Worm (Caenorhabditis elegans) whole organism, L4 larva: Measurements from ENCODE around the gene lhpp-1.

Experiments used
- D1046.2 ChIP-seq: fragments of 200-800 bp; sonication (Bioruptor generic); IDR thresholded peaks from 2 replicates; pipeline ENCODE4 v1.3.6; 2022; ENCODE audit warnings: missing genetic modification characterization, missing compliant biosample characterization
- R02D3.7 ChIP-seq: fragments of 150-350 bp; sonication (generic microtip); optimal IDR thresholded peaks from 3 replicates; lab custom pipeline; 2014; ENCODE audit warnings: missing biosample characterization, missing genetic modification characterization
- Y105C5A.15 ChIP-seq: fragments of 200-800 bp; sonication (Bioruptor generic); IDR thresholded peaks from 2 replicates; pipeline ENCODE4 v1.3.6; 2022; ENCODE audit warnings: missing genetic modification characterization, missing compliant biosample characterization
- Y48G9A.11 ChIP-seq: fragments of 200-800 bp; sonication (Bioruptor generic); IDR thresholded peaks from 2 replicates; pipeline ENCODE4 v1.3.6; 2022; ENCODE audit warnings: missing genetic modification reagents, missing genetic modification characterization, missing compliant biosample characterization
- Y5F2A.4 ChIP-seq: fragments of 200-800 bp; sonication (Bioruptor generic); optimal IDR thresholded peaks from 2 replicates; lab custom pipeline; 2018; ENCODE audit warnings: mild to moderate bottlenecking, missing genetic modification characterization, missing compliant biosample characterization
- Y75B8A.6 ChIP-seq: fragments of 200-800 bp; sonication (Bioruptor generic); IDR thresholded peaks from 2 replicates; pipeline ENCODE4 v1.3.6; 2022; ENCODE audit warnings: missing genetic modification reagents, missing genetic modification characterization, missing compliant biosample characterization
- ZK546.5 ChIP-seq, 2 experiments: sonication (generic microtip); optimal IDR thresholded peaks; 2 replicates each; lab custom pipeline; 2017; ENCODE audit warnings: missing biosample characterization in 2 of 2, missing genetic modification characterization in 2 of 2
- aha-1 ChIP-seq: fragments of 150-350 bp; peaks from one replicate; lab custom pipeline; 2014; ENCODE audit warnings: missing biosample characterization, missing genetic modification characterization
- ceh-28 ChIP-seq: fragments of 150-350 bp; optimal IDR thresholded peaks from 2 replicates; lab custom pipeline; 2014; ENCODE audit warnings: missing biosample characterization, missing genetic modification reagents, missing genetic modification characterization
- ceh-44 ChIP-seq: fragments of 200-800 bp; sonication (Bioruptor generic); IDR thresholded peaks from 2 replicates; pipeline ENCODE4 v1.3.6; 2022; ENCODE audit warnings: missing genetic modification reagents, missing genetic modification characterization, missing compliant biosample characterization
- ceh-82 ChIP-seq: sonication (generic microtip); optimal IDR thresholded peaks from 2 replicates; lab custom pipeline; 2017; ENCODE audit warnings: missing biosample characterization, missing genetic modification characterization
- ces-1 ChIP-seq: fragments of 150-350 bp; sonication (generic microtip); optimal IDR thresholded peaks from 4 replicates; lab custom pipeline; 2014; ENCODE audit warnings: missing biosample characterization, missing genetic modification reagents, missing genetic modification characterization
- daf-16 ChIP-seq, 3 experiments: sonication (generic microtip); optimal IDR thresholded peaks; 2 replicates each; lab custom pipeline; 2016 to 2017; ENCODE audit warnings: missing genetic modification characterization in 3 of 3, missing genetic modification reagents in 3 of 3, mild to moderate bottlenecking in 2 of 3, missing compliant biosample characterization in 2 of 3, missing biosample characterization in 1 of 3, moderate library complexity in 1 of 3
- daf-19 ChIP-seq: fragments of 200-800 bp; sonication (Bioruptor generic); conservative IDR thresholded peaks from 2 replicates; pipeline ENCODE4 v1.3.6; 2022; ENCODE audit warnings: missing genetic modification characterization, missing compliant biosample characterization
- daf-8 ChIP-seq: fragments of 200-800 bp; sonication (Bioruptor generic); IDR thresholded peaks from 2 replicates; pipeline ENCODE4 v1.3.6; 2022; ENCODE audit warnings: missing genetic modification characterization, missing compliant biosample characterization
- dmd-6 ChIP-seq: fragments of 200-800 bp; sonication (Bioruptor generic); IDR thresholded peaks from 2 replicates; pipeline ENCODE4 v1.3.6; 2022; ENCODE audit warnings: missing genetic modification reagents, missing genetic modification characterization, missing compliant biosample characterization
- dmd-9 ChIP-seq: fragments of 200-800 bp; sonication (Bioruptor generic); IDR thresholded peaks from 2 replicates; pipeline ENCODE4 v1.3.6; 2022; ENCODE audit warnings: missing genetic modification reagents, missing genetic modification characterization, missing compliant biosample characterization
- dpl-1 ChIP-seq: fragments of 150-350 bp; optimal IDR thresholded peaks from 2 replicates; lab custom pipeline; 2014; ENCODE audit warnings: missing biosample characterization, missing genetic modification reagents, missing genetic modification characterization
- dve-1 ChIP-seq: sonication (generic microtip); optimal IDR thresholded peaks from 2 replicates; lab custom pipeline; 2017; ENCODE audit warnings: antibody characterized with exemption, mild to moderate bottlenecking, missing genetic modification characterization, missing compliant biosample characterization; ENCODE audit not compliant: insufficient read depth
- egl-43 ChIP-seq: fragments of 200-800 bp; sonication (Bioruptor generic); IDR thresholded peaks from 2 replicates; pipeline ENCODE4 v1.3.6; 2022; ENCODE audit warnings: missing genetic modification reagents, missing genetic modification characterization, missing compliant biosample characterization
- fkh-10 ChIP-seq: fragments of 150-350 bp; optimal IDR thresholded peaks from 2 replicates; lab custom pipeline; 2014; ENCODE audit warnings: missing biosample characterization, missing genetic modification reagents, missing genetic modification characterization
- fos-1 ChIP-seq: fragments of 150-350 bp; optimal IDR thresholded peaks from 2 replicates; lab custom pipeline; 2014; ENCODE audit warnings: missing biosample characterization, missing genetic modification characterization
- gei-8 ChIP-seq: fragments of 200-800 bp; sonication (Bioruptor generic); optimal IDR thresholded peaks from 2 replicates; lab custom pipeline; 2018; ENCODE audit warnings: mild to moderate bottlenecking, missing genetic modification characterization, missing compliant biosample characterization
- hif-1 ChIP-seq, 2 experiments: sonication (generic microtip); optimal IDR thresholded peaks; 2 replicates each; lab custom pipeline; 2016 to 2017; ENCODE audit warnings: missing compliant biosample characterization in 2 of 2, missing genetic modification characterization in 2 of 2, missing genetic modification reagents in 2 of 2, missing genotype in 2 of 2, mild to moderate bottlenecking in 1 of 2
- hlh-11 ChIP-seq: fragments of 200-800 bp; sonication (Bioruptor generic); optimal IDR thresholded peaks from 2 replicates; lab custom pipeline; 2018; ENCODE audit warnings: mild to moderate bottlenecking, missing genetic modification characterization, missing compliant biosample characterization
- hlh-30 ChIP-seq: sonication (generic microtip); optimal IDR thresholded peaks from 2 replicates; lab custom pipeline; 2017; ENCODE audit warnings: antibody characterized with exemption, mild to moderate bottlenecking, missing genetic modification characterization, missing compliant biosample characterization; ENCODE audit not compliant: insufficient read depth
- hmg-1.1 ChIP-seq: fragments of 200-800 bp; sonication (Bioruptor generic); IDR thresholded peaks from 2 replicates; pipeline ENCODE4 v1.3.6; 2022; ENCODE audit warnings: missing genetic modification reagents, missing genetic modification characterization, missing compliant biosample characterization
- lin-1 ChIP-seq: fragments of 200-800 bp; sonication (Bioruptor generic); IDR thresholded peaks from 2 replicates; pipeline ENCODE4 v1.3.6; 2022; ENCODE audit warnings: missing genetic modification reagents, missing genetic modification characterization, missing compliant biosample characterization
- lin-38 ChIP-seq: fragments of 200-800 bp; sonication (Bioruptor generic); IDR thresholded peaks from 2 replicates; pipeline ENCODE4 v1.3.6; 2022; ENCODE audit warnings: missing genetic modification reagents, missing genetic modification characterization, missing compliant biosample characterization
- lin-39 ChIP-seq: fragments of 150-350 bp; optimal IDR thresholded peaks from 2 replicates; lab custom pipeline; 2014; ENCODE audit warnings: missing biosample characterization, missing genetic modification reagents, missing genetic modification characterization
- lir-3 ChIP-seq: sonication (generic microtip); optimal IDR thresholded peaks from 2 replicates; lab custom pipeline; 2016; ENCODE audit warnings: mild to moderate bottlenecking, missing genetic modification characterization, missing compliant biosample characterization
- lsy-2 ChIP-seq, 2 experiments: fragments of 150-350 bp in 1 of 2; sonication (generic microtip) in 1 of 2; optimal IDR thresholded peaks; 2 replicates each; lab custom pipeline; 2014 to 2017; ENCODE audit warnings: missing biosample characterization in 2 of 2, missing genetic modification characterization in 2 of 2
- madf-5 ChIP-seq, 2 experiments: fragments of 200-800 bp; sonication (Bioruptor generic); IDR thresholded peaks; 2 replicates each; pipeline ENCODE4 v1.3.6; 2022; ENCODE audit warnings: missing compliant biosample characterization in 2 of 2, missing genetic modification characterization in 2 of 2
- madf-9 ChIP-seq: fragments of 200-800 bp; sonication (Bioruptor generic); conservative IDR thresholded peaks from 2 replicates; pipeline ENCODE4 v1.3.6; 2022; ENCODE audit warnings: missing genetic modification reagents, missing genetic modification characterization, missing compliant biosample characterization
- mdl-1 ChIP-seq, 2 experiments: fragments of 150-350 bp in 1 of 2; sonication (generic microtip) in 1 of 2; optimal IDR thresholded peaks; 2 replicates each; lab custom pipeline; 2014 to 2017; ENCODE audit warnings: missing biosample characterization in 2 of 2, missing genetic modification characterization in 2 of 2
- mes-2 ChIP-seq: sonication (generic microtip); optimal IDR thresholded peaks from 2 replicates; lab custom pipeline; 2016; ENCODE audit warnings: missing genotype, mild to moderate bottlenecking, missing genetic modification characterization, missing compliant biosample characterization; ENCODE audit not compliant: poor library complexity, severe bottlenecking
- mxl-3 ChIP-seq: fragments of 200-800 bp; sonication (Bioruptor generic); optimal IDR thresholded peaks from 2 replicates; lab custom pipeline; 2018; ENCODE audit warnings: mild to moderate bottlenecking, missing genetic modification characterization, missing compliant biosample characterization
- nhr-11 ChIP-seq: fragments of 150-350 bp; optimal IDR thresholded peaks from 2 replicates; lab custom pipeline; 2014; ENCODE audit warnings: missing biosample characterization, missing genetic modification characterization
- nhr-28 ChIP-seq: fragments of 150-350 bp; optimal IDR thresholded peaks from 2 replicates; lab custom pipeline; 2014; ENCODE audit warnings: missing biosample characterization, missing genetic modification characterization
- nhr-41 ChIP-seq: fragments of 200-800 bp; sonication (Bioruptor generic); IDR thresholded peaks from 2 replicates; pipeline ENCODE4 v1.3.6; 2022; ENCODE audit warnings: missing genetic modification reagents, missing genetic modification characterization, missing compliant biosample characterization
- nhr-48 ChIP-seq: sonication (generic microtip); optimal IDR thresholded peaks from 2 replicates; lab custom pipeline; 2016; ENCODE audit warnings: mild to moderate bottlenecking, missing genetic modification characterization, missing compliant biosample characterization
- pha-4 ChIP-seq, 2 experiments: fragments of 150-350 bp in 1 of 2; fragments of 200-800 bp in 1 of 2; sonication (Bioruptor generic) in 1 of 2; IDR thresholded peaks in 1 of 2; optimal IDR thresholded peaks in 1 of 2; 2 replicates each; pipeline versions ENCODE4 v1.3.6 to Lab custom; 2014 to 2022; ENCODE audit warnings: missing genetic modification characterization in 2 of 2, missing genetic modification reagents in 2 of 2, missing biosample characterization in 1 of 2, missing compliant biosample characterization in 1 of 2
- rbr-2 ChIP-seq: sonication (generic microtip); optimal IDR thresholded peaks from 2 replicates; lab custom pipeline; 2016; ENCODE audit warnings: missing genotype, missing genetic modification characterization, missing compliant biosample characterization
- sdz-12 ChIP-seq: fragments of 200-800 bp; sonication (Bioruptor generic); optimal IDR thresholded peaks from 2 replicates; lab custom pipeline; 2018; ENCODE audit warnings: mild to moderate bottlenecking, missing genetic modification characterization, missing compliant biosample characterization
- skn-1 ChIP-seq: fragments of 150-350 bp; optimal IDR thresholded peaks from 2 replicates; lab custom pipeline; 2014; ENCODE audit warnings: missing biosample characterization, missing genetic modification characterization
- unc-39 ChIP-seq: sonication (generic microtip); optimal IDR thresholded peaks from 2 replicates; lab custom pipeline; 2017; ENCODE audit warnings: missing biosample characterization, missing genetic modification characterization
- zip-11 ChIP-seq: fragments of 200-800 bp; sonication (Bioruptor generic); IDR thresholded peaks from 2 replicates; pipeline ENCODE4 v1.3.6; 2022; ENCODE audit warnings: missing genetic modification characterization, missing compliant biosample characterization
- ztf-7 ChIP-seq: fragments of 150-350 bp; optimal IDR thresholded peaks from 2 replicates; lab custom pipeline; 2014; ENCODE audit warnings: missing biosample characterization, missing genetic modification characterization

lhpp-1 gene

ce11 chrV:12065859-12066258 lies 45.7 kb downstream of the lhpp-1 start:
- TF ChIP-seq R02D3.7 (no peak), lsy-2 (tag; optimal IDR thresholded peaks at IDR 0.05; lab: Kevin White, UChicago) (peak in 1 of 2 experiments; percentile 32), hlh-30 (tag; lab: Kevin White, UChicago) (peak; percentile 85), nhr-41 (GFP tag; lab: Robert Waterston, UW) (no peak), zip-11 (GFP tag; lab: Robert Waterston, UW) (no peak), skn-1 (tag; lab: Kevin White, UChicago) (no peak), dpl-1 (GFP tag; lab: Kevin White, UChicago) (no peak), Y105C5A.15 (GFP tag; lab: Robert Waterston, UW) (no peak), sdz-12 (no peak), rbr-2 (tag; lab: Kevin White, UChicago) (no peak), hif-1 (tag; optimal IDR thresholded peaks at IDR 0.05; lab: Kevin White, UChicago) (no peak), lir-3 (tag; lab: Kevin White, UChicago) (no peak), aha-1 (tag; lab: Kevin White, UChicago) (peak; percentile 58), lin-39 (no peak), daf-8 (GFP tag; lab: Robert Waterston, UW) (no peak), ztf-7 (tag; lab: Kevin White, UChicago) (no peak), lin-1 (no peak), D1046.2 (GFP tag; lab: Robert Waterston, UW) (no peak), lin-38 (GFP tag; lab: Robert Waterston, UW) (no peak)

ce11 chrV:12065369-12065768 lies 46.2 kb downstream of the lhpp-1 start, which contains the start of gene pqn-53:
Gene pqn-53, minus strand, starts transcription at chrV:12065391.
- TF ChIP-seq madf-9 (no peak), dpl-1 (GFP tag; lab: Kevin White, UChicago) (no peak), mxl-3 (GFP tag; lab: Kevin White, UChicago) (peak; percentile 26), aha-1 (tag; lab: Kevin White, UChicago) (peak; percentile 93), skn-1 (tag; lab: Kevin White, UChicago) (no peak), mes-2 (tag; lab: Kevin White, UChicago) (peak; percentile 22), daf-19 (GFP tag; lab: Robert Waterston, UW) (no peak), egl-43 (GFP tag; lab: Robert Waterston, UW) (no peak), dve-1 (peak; percentile 14), madf-5 (GFP tag; IDR thresholded peaks at IDR 0.05; lab: Robert Waterston, UW) (no peak), unc-39 (tag; lab: Kevin White, UChicago) (no peak), nhr-28 (tag; lab: Kevin White, UChicago) (peak; percentile 26), daf-16 (GFP tag; optimal IDR thresholded peaks at IDR 0.05; lab: Kevin White, UChicago) (no peak), daf-16 (tag; optimal IDR thresholded peaks at IDR 0.05; lab: Kevin White, UChicago) (no peak), pha-4 (GFP tag; IDR thresholded peaks at IDR 0.05; lab: Robert Waterston, UW) (no peak), pha-4 (tag; optimal IDR thresholded peaks at IDR 0.05; lab: Kevin White, UChicago) (no peak), ces-1 (GFP tag; lab: Kevin White, UChicago) (no peak), nhr-41 (GFP tag; lab: Robert Waterston, UW) (no peak), Y5F2A.4 (no peak), nhr-11 (tag; lab: Kevin White, UChicago) (peak; percentile 30), dmd-9 (GFP tag; lab: Robert Waterston, UW) (no peak), lin-38 (GFP tag; lab: Robert Waterston, UW) (no peak), mdl-1 (tag; optimal IDR thresholded peaks at IDR 0.05; lab: Kevin White, UChicago) (peak in 1 of 2 experiments; percentile 59), dmd-6 (GFP tag; lab: Robert Waterston, UW) (0 out of 2 replicates have a peak, but pooled peaks have one; percentile 8), lir-3 (tag; lab: Kevin White, UChicago) (no peak), rbr-2 (tag; lab: Kevin White, UChicago) (no peak), fkh-10 (no peak), ceh-44 (GFP tag; lab: Robert Waterston, UW) (no peak), Y75B8A.6 (GFP tag; lab: Robert Waterston, UW) (no peak), ceh-82 (tag; lab: Kevin White, UChicago) (no peak), lin-39 (no peak), hlh-11 (tag; lab: Kevin White, UChicago) (peak; percentile 28), fos-1 (no peak), nhr-48 (tag; lab: Kevin White, UChicago) (no peak), gei-8 (GFP tag; lab: Kevin White, UChicago) (no peak), ceh-28 (tag; lab: Kevin White, UChicago) (peak; percentile 27), ZK546.5 (tag; optimal IDR thresholded peaks at IDR 0.05; lab: Kevin White, UChicago) (no peak), hmg-1.1 (GFP tag; lab: Robert Waterston, UW) (0 out of 2 replicates have a peak, but pooled peaks have one; percentile 15), Y48G9A.11 (GFP tag; lab: Robert Waterston, UW) (no peak)
